Fruit fly (Drosophila melanogaster): ENCODE data around the gene pins.

Gene pins

DNA sequence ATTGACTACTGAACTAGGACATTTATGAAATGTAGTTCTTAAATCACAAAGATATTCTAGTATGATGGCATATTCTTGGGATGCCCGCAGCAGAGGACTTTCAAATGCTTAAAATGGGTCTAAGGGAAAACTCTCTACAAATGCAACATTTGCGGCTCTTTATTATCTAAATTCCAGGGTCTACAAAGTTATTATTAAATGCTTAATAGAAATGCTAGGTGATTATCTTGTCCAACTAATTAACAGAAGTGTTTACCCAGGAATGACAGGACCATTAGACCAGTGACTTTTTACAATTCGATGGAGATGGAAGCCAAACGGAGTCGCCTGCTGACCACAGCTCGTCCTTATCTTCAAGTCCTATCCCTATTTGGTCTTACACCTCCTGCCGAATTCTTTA, 38.5 kb upstream of the pins start, which contains the start of gene Gr98c:
TSS of gene Gr98c (plus strand) at position 301 of the 400 bp plus-strand sequence.
- TF ChIP-seq tll (GFP tag; optimal IDR thresholded peaks at IDR 0.05) = no peak
- TF ChIP-seq Drgx (GFP tag; IDR thresholded peaks at IDR 0.05) = no peak
- no peak for TF ChIP-seq NC2α (GFP tag; optimal IDR thresholded peaks at IDR 0.05)
- TF ChIP-seq Ets97D (GFP tag; optimal IDR thresholded peaks at IDR 0.05) = no peak
- TF ChIP-seq CG4730 (GFP tag; IDR thresholded peaks at IDR 0.05) = no peak
- no peak for TF ChIP-seq CG8478 (optimal IDR thresholded peaks at IDR 0.05)
- TF ChIP-seq GATAe (GFP tag; conservative IDR thresholded peaks at IDR 0.05) = no peak
- TF ChIP-seq Med (GFP tag) = no peak
- no peak for TF ChIP-seq Aef1 (GFP tag; IDR thresholded peaks at IDR 0.05)
- no peak for TF ChIP-seq CG43689 (GFP tag; IDR thresholded peaks at IDR 0.05)
- no peak for TF ChIP-seq CG8944 (GFP tag; optimal IDR thresholded peaks at IDR 0.05)
- TF ChIP-seq CG18764 (GFP tag; optimal IDR thresholded peaks at IDR 0.05) = no peak
- no peak for TF ChIP-seq CG12659 (GFP tag; optimal IDR thresholded peaks at IDR 0.05)
- no peak for TF ChIP-seq Optix (GFP tag; IDR thresholded peaks at IDR 0.05)
- no peak for TF ChIP-seq CG15514 (GFP tag; optimal IDR thresholded peaks at IDR 0.05)
- TF ChIP-seq CG10654 (GFP tag; optimal IDR thresholded peaks at IDR 0.05) = no peak
- TF ChIP-seq Poxn (GFP tag; IDR thresholded peaks at IDR 0.05) = no peak

DNA sequence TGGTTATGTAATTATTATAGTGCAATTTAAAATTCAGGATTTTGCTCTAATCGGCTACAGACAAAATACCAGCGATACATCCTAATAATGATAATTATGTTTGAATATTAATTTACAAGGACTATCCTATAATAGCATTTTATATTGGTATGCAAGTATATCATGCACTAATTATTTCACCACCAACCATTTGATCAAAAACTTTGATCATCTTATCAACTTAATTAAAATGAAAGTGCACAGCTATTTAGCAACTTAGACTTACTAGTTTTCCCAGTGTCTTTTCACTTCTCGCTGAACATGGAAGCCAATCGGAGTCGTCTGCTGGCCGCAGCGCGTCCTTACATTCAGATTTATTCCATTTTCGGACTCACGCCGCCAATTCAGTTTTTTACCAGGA, 36.9 kb upstream of the pins start, which contains the start of gene Gr98d:
TSS of gene Gr98d (plus strand) at position 301 of the 400 bp plus-strand sequence.
- TF ChIP-seq tin (GFP tag; optimal IDR thresholded peaks at IDR 0.05) (no peak), D19B (GFP tag; optimal IDR thresholded peaks at IDR 0.05) (no peak), slp2 (GFP tag; optimal IDR thresholded peaks at IDR 0.05) (no peak), CG6689 (GFP tag; IDR thresholded peaks at IDR 0.05) (no peak), CG31441 (GFP tag; IDR thresholded peaks at IDR 0.05) (no peak), crc (GFP tag; optimal IDR thresholded peaks at IDR 0.05) (no peak)

DNA sequence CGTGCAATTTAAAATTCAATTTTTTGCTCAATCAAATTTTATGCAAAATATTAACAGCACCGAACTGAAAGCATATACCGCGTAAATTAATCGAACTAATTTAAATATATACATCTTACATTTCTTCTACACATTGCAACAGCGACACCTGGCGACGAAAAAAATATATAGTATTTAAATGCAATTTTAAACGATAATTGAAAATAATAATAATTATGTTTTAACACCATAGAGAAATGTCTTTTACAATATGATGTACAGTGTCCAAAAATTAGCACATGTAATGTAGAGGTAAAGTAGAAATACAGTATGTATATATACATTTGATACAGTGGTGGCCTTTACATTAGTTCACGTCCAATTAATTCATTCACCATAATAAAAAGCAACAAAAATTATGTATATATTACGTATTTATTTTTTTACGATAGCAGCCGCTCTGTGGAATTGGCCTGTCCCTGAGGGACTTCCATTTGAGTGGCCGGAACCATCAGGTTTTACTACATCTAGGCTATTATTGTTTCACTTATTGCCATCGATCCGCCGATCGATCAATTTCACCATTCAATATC, 35.2 kb upstream of the pins start:
- TF ChIP-seq MESR4 (GFP tag; optimal IDR thresholded peaks at IDR 0.05) (no peak), CG9215 (GFP tag; IDR thresholded peaks at IDR 0.05) (no peak), CG32767 (GFP tag; IDR thresholded peaks at IDR 0.05) (no peak), CG2120 (GFP tag; optimal IDR thresholded peaks at IDR 0.05) (no peak), Scr (GFP tag; IDR thresholded peaks at IDR 0.05; ENCODE audit: partially characterized antibody) (no peak; the same call in 1 of the 2 replicates), ham (GFP tag; IDR thresholded peaks at IDR 0.05) (no peak), CG4730 (GFP tag; IDR thresholded peaks at IDR 0.05) (no peak), Dip3 (GFP tag; optimal IDR thresholded peaks at IDR 0.05) (no peak), zfh1 (GFP tag; IDR thresholded peaks at IDR 0.05) (no peak), pros (GFP tag; optimal IDR thresholded peaks at IDR 0.05) (no peak), Oaz (GFP tag; IDR thresholded peaks at IDR 0.05) (no peak), otp (GFP tag; IDR thresholded peaks at IDR 0.05) (no peak), Hr3 (GFP tag; optimal IDR thresholded peaks at IDR 0.05) (no peak), sc (optimal IDR thresholded peaks at IDR 0.05) (no peak), sc (GFP tag; optimal IDR thresholded peaks at IDR 0.05) (no peak), CG31388 (GFP tag; optimal IDR thresholded peaks at IDR 0.05) (no peak), odd (GFP tag; optimal IDR thresholded peaks at IDR 0.05) (no peak), Sox102F (GFP tag; optimal IDR thresholded peaks at IDR 0.05) (peak; percentile 3), sima (GFP tag; optimal IDR thresholded peaks at IDR 0.05) (no peak), Lpt (GFP tag; optimal IDR thresholded peaks at IDR 0.05) (no peak), CG7372 (GFP tag; IDR thresholded peaks at IDR 0.05) (no peak), ato (GFP tag; IDR thresholded peaks at IDR 0.05; ENCODE audit: partially characterized antibody) (no peak), CG6791 (GFP tag; IDR thresholded peaks at IDR 0.05; ENCODE audit: partially characterized antibody) (peak; percentile 52; the same call in 1 of the 3 replicates), CG15073 (GFP tag; optimal IDR thresholded peaks at IDR 0.05) (peak; percentile 96), D19A (tag; optimal IDR thresholded peaks at IDR 0.05) (no peak), repo (GFP tag; optimal IDR thresholded peaks at IDR 0.05) (no peak), Ssrp (tag; optimal IDR thresholded peaks at IDR 0.05) (peak; percentile 9), tna (GFP tag; IDR thresholded peaks at IDR 0.05; ENCODE audit: partially characterized antibody) (no peak)

Data from whole organism, embryonic.